Fruit fly (Drosophila melanogaster): Measurements from ENCODE around the gene Arl8.

DNA sequence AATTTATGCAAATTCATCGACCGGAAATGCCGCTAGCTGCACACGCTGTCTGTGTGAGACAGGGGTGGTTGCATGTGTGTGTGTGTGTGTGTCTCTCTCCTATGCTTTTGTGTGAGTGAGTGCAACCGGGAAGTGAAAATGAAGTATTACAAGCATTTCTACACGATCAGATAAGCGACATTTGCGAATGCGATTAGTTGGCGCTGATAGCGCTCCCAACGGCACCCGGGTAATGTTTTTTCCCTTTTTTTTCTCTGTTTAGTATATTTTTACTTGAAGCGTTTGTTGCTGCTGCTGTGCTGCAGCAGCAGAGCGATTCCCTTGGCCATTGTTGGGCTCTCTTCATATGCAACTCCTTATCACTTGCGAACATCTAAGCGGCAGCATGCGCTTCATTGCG lies 23.6 kb downstream of the Arl8 start:
- TF ChIP-seq CG8478 (optimal IDR thresholded peaks at IDR 0.05) (no peak), usp (GFP tag; optimal IDR thresholded peaks at IDR 0.05) (no peak)
